Worm (Caenorhabditis elegans) whole organism, L3 larva: ENCODE data around the gene tebp-2.

Experiments used
- ZK546.5 ChIP-seq: sonication (generic microtip); optimal IDR thresholded peaks from 2 replicates; lab custom pipeline; 2017; ENCODE audit warnings: missing biosample characterization, missing genetic modification characterization
- aly-2 ChIP-seq: fragments of 150-350 bp; optimal IDR thresholded peaks from 2 replicates; lab custom pipeline; 2014; ENCODE audit warnings: missing biosample characterization, missing genetic modification characterization
- ceh-28 ChIP-seq: fragments of 150-350 bp; optimal IDR thresholded peaks from 2 replicates; lab custom pipeline; 2014; ENCODE audit warnings: missing biosample characterization, missing genetic modification reagents, missing genetic modification characterization
- ceh-9 ChIP-seq: sonication (generic microtip); optimal IDR thresholded peaks from 2 replicates; lab custom pipeline; 2018; ENCODE audit warnings: missing biosample characterization, missing genetic modification characterization
- daf-12 ChIP-seq: fragments of 150-350 bp; optimal IDR thresholded peaks from 2 replicates; lab custom pipeline; 2014; ENCODE audit warnings: missing biosample characterization, missing genetic modification reagents, missing genetic modification characterization
- egl-27 ChIP-seq: sonication (generic microtip); optimal IDR thresholded peaks from 4 replicates; lab custom pipeline; 2017; ENCODE audit warnings: missing biosample characterization, missing genetic modification reagents, missing genetic modification characterization
- egl-5 ChIP-seq: fragments of 150-350 bp; optimal IDR thresholded peaks from 2 replicates; lab custom pipeline; 2017; ENCODE audit warnings: missing biosample characterization, missing genetic modification reagents, missing genetic modification characterization, inconsistent platforms
- elt-1 ChIP-seq: fragments of 150-350 bp; optimal IDR thresholded peaks from 2 replicates; lab custom pipeline; 2014; ENCODE audit warnings: missing biosample characterization, missing genetic modification characterization
- elt-2 ChIP-seq: sonication (generic microtip); optimal IDR thresholded peaks from 2 replicates; lab custom pipeline; 2016; ENCODE audit warnings: missing genetic modification reagents, mild to moderate bottlenecking, missing genetic modification characterization, missing compliant biosample characterization
- elt-3 ChIP-seq, 3 experiments: fragments of 150-350 bp in 1 of 3; sonication (generic microtip) in 2 of 3; optimal IDR thresholded peaks; 2 replicates in 2 of 3; 4 replicates in 1 of 3; lab custom pipeline; 2014 to 2017; ENCODE audit warnings: missing biosample characterization in 3 of 3, missing genetic modification characterization in 3 of 3
- fkh-10 ChIP-seq: sonication (generic microtip); optimal IDR thresholded peaks from 2 replicates; lab custom pipeline; 2017; ENCODE audit warnings: missing biosample characterization, missing genetic modification reagents, missing genetic modification characterization
- fkh-2 ChIP-seq: fragments of 150-350 bp; optimal IDR thresholded peaks from 2 replicates; lab custom pipeline; 2014; ENCODE audit warnings: missing biosample characterization, missing genetic modification reagents, missing genetic modification characterization
- hmg-11 ChIP-seq: sonication (generic microtip); optimal IDR thresholded peaks from 2 replicates; lab custom pipeline; 2016; ENCODE audit warnings: missing genetic modification characterization, missing compliant biosample characterization
- jun-1 ChIP-seq: fragments of 150-350 bp; optimal IDR thresholded peaks from 2 replicates; lab custom pipeline; 2014; ENCODE audit warnings: missing biosample characterization, missing genetic modification reagents, missing genetic modification characterization
- lin-15B ChIP-seq: fragments of 150-350 bp; optimal IDR thresholded peaks from 2 replicates; lab custom pipeline; 2014; ENCODE audit warnings: missing biosample characterization, missing genetic modification characterization
- lin-39 ChIP-seq: fragments of 150-350 bp; optimal IDR thresholded peaks from 2 replicates; lab custom pipeline; 2018; ENCODE audit warnings: missing biosample characterization, missing genetic modification reagents, missing genetic modification characterization
- lsy-12 ChIP-seq: sonication (generic microtip); optimal IDR thresholded peaks from 2 replicates; lab custom pipeline; 2016; ENCODE audit warnings: mild to moderate bottlenecking, missing genetic modification characterization, missing compliant biosample characterization
- nfya-1 ChIP-seq: sonication (generic microtip); optimal IDR thresholded peaks from 2 replicates; lab custom pipeline; 2017; ENCODE audit warnings: missing genetic modification characterization, mild to moderate bottlenecking, missing compliant biosample characterization, antibody characterized with exemption, moderate library complexity; ENCODE audit not compliant: insufficient read depth
- nhr-12 ChIP-seq: fragments of 150-350 bp; optimal IDR thresholded peaks from 2 replicates; lab custom pipeline; 2014; ENCODE audit warnings: missing biosample characterization, missing genetic modification characterization
- nhr-23 ChIP-seq: fragments of 150-350 bp; optimal IDR thresholded peaks from 2 replicates; lab custom pipeline; 2014; ENCODE audit warnings: missing biosample characterization, missing genetic modification reagents, missing genetic modification characterization
- nhr-237 ChIP-seq: fragments of 150-350 bp; optimal IDR thresholded peaks from 2 replicates; lab custom pipeline; 2014; ENCODE audit warnings: missing biosample characterization, missing genetic modification characterization
- nhr-43 ChIP-seq: sonication (generic microtip); optimal IDR thresholded peaks from 2 replicates; lab custom pipeline; 2016; ENCODE audit warnings: mild to moderate bottlenecking, missing genetic modification characterization, missing compliant biosample characterization; ENCODE audit not compliant: poor library complexity, severe bottlenecking
- pha-4 ChIP-seq: fragments of 150-350 bp; optimal IDR thresholded peaks from 2 replicates; lab custom pipeline; 2014; ENCODE audit warnings: missing biosample characterization, missing genetic modification reagents, missing genetic modification characterization
- pqm-1 ChIP-seq: fragments of 150-350 bp; optimal IDR thresholded peaks from 2 replicates; lab custom pipeline; 2017; ENCODE audit warnings: missing biosample characterization, missing genetic modification characterization, inconsistent platforms
- skn-1 ChIP-seq: fragments of 150-350 bp; optimal IDR thresholded peaks from 2 replicates; lab custom pipeline; 2014; ENCODE audit warnings: missing biosample characterization, missing genetic modification characterization
- unc-39 ChIP-seq: sonication (generic microtip); optimal IDR thresholded peaks from 4 replicates; lab custom pipeline; 2017; ENCODE audit warnings: missing biosample characterization, missing genetic modification characterization
- unc-62 ChIP-seq: fragments of 150-350 bp; sonication (generic microtip); optimal IDR thresholded peaks from 4 replicates; lab custom pipeline; 2014; ENCODE audit warnings: missing biosample characterization, missing genetic modification reagents, missing genetic modification characterization

The tebp-2 gene

ce11 chrIV:5582267-5582666 is 40.8 kb downstream of the tebp-2 start:
- no peak for TF ChIP-seq fkh-10 (GFP tag; lab: Kevin White, UChicago)
- TF ChIP-seq lin-15B (tag; lab: Kevin White, UChicago) = peak; percentile 13
- peak; percentile 38 for TF ChIP-seq jun-1 (tag; lab: Kevin White, UChicago)
- TF ChIP-seq nhr-43 (tag; lab: Kevin White, UChicago) = peak; percentile 6
- TF ChIP-seq pha-4 (tag; lab: Kevin White, UChicago) = peak; percentile 19
- TF ChIP-seq elt-1 (tag; lab: Kevin White, UChicago) = peak; percentile 3
- peak; percentile 78 for TF ChIP-seq pqm-1
- peak; percentile 43 for TF ChIP-seq elt-2 (tag; lab: Kevin White, UChicago)
- TF ChIP-seq ceh-9 (tag; lab: Kevin White, UChicago) = no peak
- TF ChIP-seq hmg-11 (tag; lab: Kevin White, UChicago) = peak; percentile 74
- no peak for TF ChIP-seq nhr-23 (tag; lab: Kevin White, UChicago)
- TF ChIP-seq lin-39 (tag; lab: Kevin White, UChicago) = peak; percentile 35
- peak; percentile 77 for TF ChIP-seq nfya-1 (tag; lab: Kevin White, UChicago)
- TF ChIP-seq, all 47 proteins: peak for 10

- TF ChIP-seq pqm-1 (no peak), nfya-1 (tag; lab: Kevin White, UChicago) (peak; percentile 96)
These were observed 41.3 kb downstream of the tebp-2 start for ce11 chrIV:5582760-5583159.

- TF ChIP-seq skn-1 (tag; lab: Kevin White, UChicago) = no peak
- TF ChIP-seq egl-5 (tag; lab: Kevin White, UChicago) = no peak
- no peak for TF ChIP-seq fkh-2 (tag; lab: Kevin White, UChicago)
- TF ChIP-seq nhr-12 (tag; lab: Kevin White, UChicago) = no peak
- no peak for TF ChIP-seq hmg-11 (tag; lab: Kevin White, UChicago)
- TF ChIP-seq elt-2 (tag; lab: Kevin White, UChicago) = no peak
- TF ChIP-seq ceh-28 (tag; lab: Kevin White, UChicago) = no peak
- TF ChIP-seq elt-3 (tag; optimal IDR thresholded peaks at IDR 0.05; lab: Kevin White, UChicago) = no peak
- TF ChIP-seq, all 47 proteins: peak for 0
These were observed 41.8 kb downstream of the tebp-2 start for ce11 chrIV:5583184-5583583.

- TF ChIP-seq unc-62 (GFP tag; lab: Kevin White, UChicago) (no peak), nhr-237 (tag; lab: Kevin White, UChicago) (no peak), ZK546.5 (tag; lab: Kevin White, UChicago) (no peak), fkh-2 (tag; lab: Kevin White, UChicago) (no peak), unc-39 (tag; lab: Kevin White, UChicago) (no peak), egl-27 (no peak), nfya-1 (tag; lab: Kevin White, UChicago) (no peak), fkh-10 (GFP tag; lab: Kevin White, UChicago) (no peak)
These were observed 43.0 kb downstream of the tebp-2 start, which contains the start of gene fkh-7 for ce11 chrIV:5584384-5584783. Gene fkh-7 (plus strand): TSS chrIV:5584684.

- no peak for TF ChIP-seq lsy-12
- peak; percentile 66 for TF ChIP-seq pha-4 (tag; lab: Kevin White, UChicago)
- TF ChIP-seq nfya-1 (tag; lab: Kevin White, UChicago) = peak; percentile 3
- TF ChIP-seq daf-12 (tag; lab: Kevin White, UChicago) = no peak
- TF ChIP-seq unc-39 (tag; lab: Kevin White, UChicago) = no peak
These were observed 44.9 kb downstream of the tebp-2 start for ce11 chrIV:5586320-5586720.

ce11 chrIV:5587964-5588860 is 46.8 kb downstream of the tebp-2 start:
- TF ChIP-seq egl-5 (tag; lab: Kevin White, UChicago) (no peak), elt-1 (tag; lab: Kevin White, UChicago) (no peak), pha-4 (tag; lab: Kevin White, UChicago) (peak; percentile 91), aly-2 (no peak)
